Worm (Caenorhabditis elegans) whole organism, L2 larva: ENCODE measurements around the gene cdgs-1.

Source experiments
- nhr-12 ChIP-seq: fragments of 150-350 bp; optimal IDR thresholded peaks from 2 replicates; lab custom pipeline; 2014; ENCODE audit warnings: missing biosample characterization, missing genetic modification characterization
- unc-55 ChIP-seq: fragments of 150-350 bp; sonication (generic microtip); optimal IDR thresholded peaks from 3 replicates; lab custom pipeline; 2014; ENCODE audit warnings: missing biosample characterization, missing genetic modification reagents, missing genetic modification characterization

ce11 chrIV:7763748-7764147 lies 51.8 kb downstream of the cdgs-1 start, which contains the start of the genes C46A5.6 and C46A5.1:
- TF ChIP-seq nhr-12 (tag; lab: Kevin White, UChicago) (no peak), unc-55 (no peak)
